Fruit fly (Drosophila melanogaster) whole organism: ENCODE measurements around the gene CG33941.

Experiments used
- EcR ChIP-seq, 2 experiments: fragments of >200 bp; optimal IDR thresholded peaks; 2 replicates each; lab custom pipeline; 2017; ENCODE audit warnings: missing biosample characterization in 2 of 2, missing genetic modification characterization in 2 of 2, missing genetic modification reagents in 2 of 2
- psq ChIP-seq: fragments of >200 bp; optimal IDR thresholded peaks from 2 replicates; lab custom pipeline; 2017

DNA sequence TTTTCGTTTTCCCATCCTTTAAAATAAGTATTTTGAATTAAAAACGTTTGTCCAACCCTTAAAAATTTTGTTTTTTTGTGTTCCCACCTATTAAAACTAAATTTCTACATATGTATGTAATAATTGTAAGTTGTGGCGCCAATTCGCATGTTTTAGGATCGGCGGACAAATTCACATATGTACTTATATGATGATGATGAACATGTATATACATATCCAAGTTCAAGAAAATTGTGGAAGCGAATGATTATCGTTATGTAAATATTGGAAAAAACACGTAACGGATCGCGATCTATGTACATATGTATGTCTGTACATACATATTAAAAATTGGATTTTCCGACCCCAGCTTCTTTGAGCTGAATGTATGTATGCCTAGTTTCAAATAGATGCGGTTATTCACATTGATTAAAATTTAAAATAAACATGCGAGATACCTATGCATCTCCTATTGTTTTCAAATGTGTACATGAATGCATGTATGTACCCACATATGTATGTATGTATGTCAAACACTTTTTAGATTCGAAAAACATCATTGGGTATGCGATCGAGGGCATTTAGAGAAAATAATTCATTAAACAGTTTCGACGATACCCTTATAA is 1.4 kb downstream of the CG33941 start:
- TF ChIP-seq EcR (GFP tag; optimal IDR thresholded peaks at IDR 0.05; lab: Kevin White, UChicago) (no peak), psq (lab: Kevin White, UChicago) (no peak)
